Fruit fly (Drosophila melanogaster): ENCODE results near the gene CG43799.

DNA sequence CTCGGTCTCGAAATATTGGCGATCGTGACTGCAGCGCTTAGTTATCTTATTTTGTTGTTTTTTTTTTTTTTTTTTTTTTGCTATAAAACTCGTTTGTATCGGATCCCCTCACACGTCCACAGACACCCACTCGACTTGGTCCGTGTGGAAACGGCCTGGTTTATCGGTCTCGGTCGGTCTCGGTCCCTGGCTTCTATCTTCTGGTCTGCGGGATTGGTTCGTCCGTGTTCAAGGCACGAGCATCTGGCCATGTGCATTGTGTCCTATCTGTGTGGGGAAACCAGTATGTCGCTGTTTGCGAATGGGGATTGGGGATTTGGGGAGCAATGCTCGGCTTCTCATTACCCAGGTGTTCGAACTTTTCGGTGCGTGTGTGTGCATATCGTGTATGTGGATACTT is 37.9 kb upstream of the CG43799 start, which contains the start of gene CG4496:
- no peak for TF ChIP-seq Hr39 (GFP tag; optimal IDR thresholded peaks at IDR 0.05)
- TF ChIP-seq Met (GFP tag; optimal IDR thresholded peaks at IDR 0.05): no peak
- peak; percentile 29 for TF ChIP-seq CG6276 (GFP tag; optimal IDR thresholded peaks at IDR 0.05)
- peak; percentile 81 for TF ChIP-seq Eip78C (GFP tag)
- TF ChIP-seq fd59A (GFP tag; optimal IDR thresholded peaks at IDR 0.05): peak; percentile 39
- peak; percentile 29 for TF ChIP-seq spab (GFP tag; optimal IDR thresholded peaks at IDR 0.05)
- TF ChIP-seq Ets21C (GFP tag; optimal IDR thresholded peaks at IDR 0.05): no peak
- no peak for TF ChIP-seq CG10669 (GFP tag; optimal IDR thresholded peaks at IDR 0.05)
- no peak for TF ChIP-seq topi (GFP tag; optimal IDR thresholded peaks at IDR 0.05)
- no peak for TF ChIP-seq Sox102F (GFP tag; optimal IDR thresholded peaks at IDR 0.05)
- peak; percentile 81 for TF ChIP-seq CG8119 (GFP tag; IDR thresholded peaks at IDR 0.05)
- TF ChIP-seq CG3032 (tag; optimal IDR thresholded peaks at IDR 0.05): no peak
- TF ChIP-seq CG6808 (GFP tag; optimal IDR thresholded peaks at IDR 0.05): peak; percentile 7
